Fruit fly (Drosophila melanogaster): ENCODE results near the gene atk.
A peak's percentile ranks its signal among the peaks of the same experiment; 100 is the strongest.

Gene atk

DNA sequence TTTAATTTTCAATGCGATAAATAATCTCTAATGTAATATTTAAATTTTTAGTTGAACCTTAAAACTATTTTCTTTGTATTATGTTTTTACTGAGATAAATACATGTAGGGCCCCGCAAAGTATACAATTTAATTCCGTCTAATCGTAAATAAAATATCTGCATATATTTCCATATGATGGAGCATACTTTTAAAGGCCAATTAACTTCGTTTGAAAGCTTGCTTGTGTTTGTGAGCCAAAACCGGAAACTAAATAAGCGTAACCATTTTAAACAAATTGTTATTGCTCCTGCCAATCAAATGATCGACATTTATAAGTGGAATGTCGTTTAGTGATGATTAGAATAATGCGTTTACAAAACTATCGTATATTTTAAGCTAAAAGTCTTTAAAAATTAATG is 53.9 kb downstream of the atk start (continued):
- TF ChIP-seq CG42726 (GFP tag; IDR thresholded peaks at IDR 0.05; ENCODE audit: partially characterized antibody) (no peak), gsb-n (tag; optimal IDR thresholded peaks at IDR 0.05) (peak; percentile 18), tap (tag; optimal IDR thresholded peaks at IDR 0.05) (no peak), CG13775 (GFP tag; optimal IDR thresholded peaks at IDR 0.05) (no peak), luna (GFP tag; optimal IDR thresholded peaks at IDR 0.05) (no peak), sima (GFP tag; optimal IDR thresholded peaks at IDR 0.05) (no peak), NfI (GFP tag; optimal IDR thresholded peaks at IDR 0.05) (peak; percentile 10), CG6765 (GFP tag; optimal IDR thresholded peaks at IDR 0.05) (peak; percentile 17), CG11723 (GFP tag; optimal IDR thresholded peaks at IDR 0.05) (no peak), chinmo (GFP tag; IDR thresholded peaks at IDR 0.05; ENCODE audit: partially characterized antibody) (no peak), vvl (GFP tag; IDR thresholded peaks at IDR 0.05) (peak; percentile 61), CG5245 (GFP tag; optimal IDR thresholded peaks at IDR 0.05) (no peak), vnd (GFP tag; IDR thresholded peaks at IDR 0.05; ENCODE audit: partially characterized antibody) (no peak), Abd-B (GFP tag; optimal IDR thresholded peaks at IDR 0.05) (no peak), CG12659 (GFP tag; optimal IDR thresholded peaks at IDR 0.05) (peak; percentile 8), Sox100B (GFP tag; optimal IDR thresholded peaks at IDR 0.05) (peak; percentile 27), CG9437 (GFP tag; optimal IDR thresholded peaks at IDR 0.05) (no peak), PHDP (tag; optimal IDR thresholded peaks at IDR 0.05) (peak; percentile 35)

dm6 chr3L:20410345-20410744 is 54.3 kb downstream of the atk start, which contains the start of gene CG13248:
Gene CG13248 (minus strand): TSS chr3L:20410566.
- TF ChIP-seq hth (optimal IDR thresholded peaks at IDR 0.05) (no peak), MBD-R2 (GFP tag; IDR thresholded peaks at IDR 0.05) (peak; percentile 22; the same call in 1 of the 2 replicates), tgo (GFP tag; IDR thresholded peaks at IDR 0.05) (no peak), CG11398 (GFP tag; optimal IDR thresholded peaks at IDR 0.05) (no peak), onecut (GFP tag; IDR thresholded peaks at IDR 0.05) (peak; percentile 95), Rx (GFP tag; IDR thresholded peaks at IDR 0.05) (no peak), CG3726 (GFP tag; IDR thresholded peaks at IDR 0.05) (no peak), crp (GFP tag; optimal IDR thresholded peaks at IDR 0.05) (peak in 1 of 2 experiments; percentile 15), scrt (GFP tag; optimal IDR thresholded peaks at IDR 0.05) (peak; percentile 63), CG13424 (tag; optimal IDR thresholded peaks at IDR 0.05) (no peak), CG2199 (GFP tag; IDR thresholded peaks at IDR 0.05) (0 out of 3 replicates have a peak, but pooled peaks have one; percentile 4), CG15479 (GFP tag; optimal IDR thresholded peaks at IDR 0.05) (no peak)

DNA sequence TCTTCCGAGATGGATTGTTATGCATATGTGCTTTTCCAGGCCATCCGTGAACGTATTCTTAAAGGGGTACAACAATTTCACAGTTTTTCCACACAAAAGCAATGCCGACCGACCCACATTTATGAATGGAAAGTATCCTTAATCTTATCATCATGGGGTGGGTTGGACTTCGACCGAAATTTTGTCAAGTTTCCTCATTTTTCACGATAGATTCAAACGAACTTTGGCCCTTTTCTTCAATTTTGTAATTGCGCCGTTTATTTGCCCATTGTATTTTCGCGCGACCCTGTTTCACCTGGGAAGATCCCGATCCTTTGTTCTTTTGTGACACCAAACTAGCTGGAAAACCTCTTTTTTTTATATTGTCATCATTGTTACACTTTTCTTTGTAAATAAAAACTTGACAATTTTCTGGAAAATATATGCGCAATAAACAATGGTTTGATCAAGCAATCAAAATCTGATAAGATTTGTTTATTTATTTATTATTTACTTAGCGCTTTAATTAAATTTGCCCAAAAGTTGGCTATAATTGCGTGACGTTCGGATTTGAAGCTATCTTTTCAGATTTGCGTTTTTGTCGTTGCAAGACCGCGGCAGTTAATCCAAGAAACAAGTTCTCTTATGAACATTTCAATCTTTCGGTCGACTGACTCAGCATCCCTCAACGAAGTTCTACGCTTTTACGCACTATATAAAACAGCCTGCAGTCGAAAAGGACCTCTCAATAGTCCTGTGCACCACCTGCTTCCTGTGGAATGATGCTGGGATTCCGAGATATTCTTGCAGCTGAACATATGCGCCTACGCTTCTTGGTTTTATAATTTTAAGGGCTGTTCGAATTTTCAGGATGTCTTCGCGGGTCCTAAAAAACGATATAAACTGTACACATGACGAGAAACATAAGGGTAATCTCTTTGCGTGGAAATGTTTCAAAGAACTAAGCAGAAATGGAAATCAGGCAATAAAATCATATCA is 58.4 kb downstream of the atk start:
- no peak for TF ChIP-seq H15 (GFP tag; IDR thresholded peaks at IDR 0.05)
- TF ChIP-seq trh (GFP tag; optimal IDR thresholded peaks at IDR 0.05) = no peak
- no peak for TF ChIP-seq ERR (GFP tag; optimal IDR thresholded peaks at IDR 0.05)
- TF ChIP-seq CG17568 (GFP tag; optimal IDR thresholded peaks at IDR 0.05) = peak; percentile 73
- TF ChIP-seq psq (GFP tag; optimal IDR thresholded peaks at IDR 0.05) = no peak
- TF ChIP-seq aop (GFP tag; IDR thresholded peaks at IDR 0.05) = no peak
- TF ChIP-seq CG8924 (tag; optimal IDR thresholded peaks at IDR 0.05) = peak; percentile 18
- no peak for TF ChIP-seq ham (GFP tag; IDR thresholded peaks at IDR 0.05)
- no peak for TF ChIP-seq CG17328 (GFP tag; IDR thresholded peaks at IDR 0.05)
- TF ChIP-seq CG7963 (GFP tag; IDR thresholded peaks at IDR 0.05; ENCODE audit: partially characterized antibody) = no peak
- no peak for TF ChIP-seq B-H2 (GFP tag; optimal IDR thresholded peaks at IDR 0.05)
- peak; percentile 73 for TF ChIP-seq CG13296 (GFP tag; optimal IDR thresholded peaks at IDR 0.05)
- TF ChIP-seq cwo (GFP tag; optimal IDR thresholded peaks at IDR 0.05) = no peak
- TF ChIP-seq CG10543 (GFP tag; optimal IDR thresholded peaks at IDR 0.05) = no peak
- TF ChIP-seq dimm (GFP tag; IDR thresholded peaks at IDR 0.05) = no peak
- no peak for TF ChIP-seq danr (GFP tag; IDR thresholded peaks at IDR 0.05)
- no peak for TF ChIP-seq insv (GFP tag; optimal IDR thresholded peaks at IDR 0.05)
- TF ChIP-seq CG17829 (tag; optimal IDR thresholded peaks at IDR 0.05) = no peak
